Fruit fly (Drosophila melanogaster) whole organism, pupa: ENCODE data around the gene Trissin.

Experiments
- CG12605 ChIP-seq: fragments of 200-800 bp; sonication (Bioruptor generic); IDR thresholded peaks from 2 replicates; pipeline ENCODE4 v1.3.6; 2022; ENCODE audit warnings: missing biosample characterization, missing genetic modification characterization
- CG14655 ChIP-seq: fragments of 200-800 bp; sonication (Bioruptor generic); optimal IDR thresholded peaks from 3 replicates; lab custom pipeline; 2017; ENCODE audit warnings: mild to moderate bottlenecking, missing biosample characterization, missing genetic modification reagents, missing genetic modification characterization
- CG15710 ChIP-seq: fragments of 200-800 bp; sonication (Bioruptor generic); optimal IDR thresholded peaks from 2 replicates; lab custom pipeline; 2018; ENCODE audit warnings: missing biosample characterization, mild to moderate bottlenecking, missing genetic modification characterization, moderate library complexity
- CG32121 ChIP-seq: fragments of 200-800 bp; sonication (Bioruptor generic); IDR thresholded peaks from 2 replicates; pipeline ENCODE4 v1.3.6; 2022; ENCODE audit warnings: missing biosample characterization, missing genetic modification characterization
- CG34367 ChIP-seq: fragments of 200-800 bp; sonication (Bioruptor generic); optimal IDR thresholded peaks from 2 replicates; lab custom pipeline; 2018; ENCODE audit warnings: missing biosample characterization, mild to moderate bottlenecking, missing genetic modification characterization
- CG8301 ChIP-seq: fragments of 200-800 bp; sonication (Bioruptor generic); optimal IDR thresholded peaks from 2 replicates; lab custom pipeline; 2018; ENCODE audit warnings: missing biosample characterization, mild to moderate bottlenecking, missing genetic modification characterization
- Ets98B ChIP-seq: fragments of 200-800 bp; sonication (Bioruptor generic); IDR thresholded peaks from 2 replicates; pipeline ENCODE4 v1.3.6; 2022; ENCODE audit warnings: missing biosample characterization, missing genetic modification characterization
- Pif1A ChIP-seq: fragments of 200-800 bp; sonication (Bioruptor generic); optimal IDR thresholded peaks from 3 replicates; lab custom pipeline; 2016; ENCODE audit warnings: missing biosample characterization, missing genetic modification characterization
- Pif1B ChIP-seq: fragments of 200-800 bp; sonication (Bioruptor generic); optimal IDR thresholded peaks from 3 replicates; lab custom pipeline; 2016; ENCODE audit warnings: missing biosample characterization, missing genetic modification characterization
- Snoo ChIP-seq: fragments of 200-800 bp; sonication (Bioruptor generic); optimal IDR thresholded peaks from 3 replicates; lab custom pipeline; 2017; ENCODE audit warnings: missing biosample characterization, mild to moderate bottlenecking, missing genetic modification characterization, inconsistent platforms
- rn ChIP-seq: fragments of 200-800 bp; sonication (Bioruptor generic); IDR thresholded peaks from 2 replicates; pipeline ENCODE4 v1.3.6; 2022; ENCODE audit warnings: missing biosample characterization, missing genetic modification characterization

DNA sequence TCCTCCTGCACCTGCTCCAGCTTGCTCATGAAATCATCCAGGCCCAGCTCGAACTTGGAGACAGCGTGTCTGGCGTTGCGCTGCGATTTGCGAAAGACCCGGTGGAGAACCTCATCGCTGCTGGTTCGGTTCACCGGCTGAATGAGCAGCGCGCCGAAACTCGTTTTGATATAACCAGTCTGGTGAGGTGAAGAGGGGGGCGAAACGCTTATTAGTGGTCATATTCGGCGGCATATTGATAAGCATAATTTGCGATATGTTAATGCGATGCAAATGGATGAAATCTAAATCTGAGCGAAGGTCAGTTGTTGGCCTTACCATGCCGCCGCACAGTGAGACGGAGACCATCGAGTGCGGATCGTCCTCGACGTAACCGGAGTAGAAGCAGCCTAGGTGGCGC lies 36.5 kb downstream of the Trissin start:
- TF ChIP-seq CG14655 (no peak), CG8301 (tag; lab: Kevin White, UChicago) (no peak), Snoo (no peak), CG32121 (GFP tag; lab: Robert Waterston, UW) (no peak), Ets98B (GFP tag; lab: Robert Waterston, UW) (no peak), rn (GFP tag; lab: Robert Waterston, UW) (no peak), CG12605 (no peak), CG15710 (tag; lab: Kevin White, UChicago) (no peak), Pif1A (no peak), CG34367 (tag; lab: Kevin White, UChicago) (no peak), Pif1B (GFP tag; lab: Kevin White, UChicago) (no peak)
